Worm (Caenorhabditis elegans): Measurements from ENCODE around the gene exos-8.

The exos-8 gene

ce11 chrII:6776418-6777034, 35.0 kb downstream of the exos-8 start, which contains the start of gene ssup-72 (continued):
- TF ChIP-seq aha-1 (tag; optimal IDR thresholded peaks at IDR 0.05) (no peak), fos-1 (tag; optimal IDR thresholded peaks at IDR 0.05) (no peak), lin-39 (tag; optimal IDR thresholded peaks at IDR 0.05) (no peak), snpc-4 (tag; optimal IDR thresholded peaks at IDR 0.05) (peak; percentile 41), nhr-77 (tag; optimal IDR thresholded peaks at IDR 0.05) (peak; percentile 15), efl-3 (GFP tag; optimal IDR thresholded peaks at IDR 0.05) (peak; percentile 6), pax-3 (tag; optimal IDR thresholded peaks at IDR 0.05) (peak; percentile 85), ztf-4 (tag; optimal IDR thresholded peaks at IDR 0.05) (peak; percentile 60), mep-1 (tag; optimal IDR thresholded peaks at IDR 0.05) (peak; percentile 84), snu-23 (GFP tag; optimal IDR thresholded peaks at IDR 0.05) (peak; percentile 84), ama-1 (optimal IDR thresholded peaks at IDR 0.05) (no peak), zag-1 (tag; optimal IDR thresholded peaks at IDR 0.05) (no peak), nhr-237 (tag; optimal IDR thresholded peaks at IDR 0.05) (no peak)

ce11 chrII:6779104-6779503, 37.6 kb downstream of the exos-8 start, which contains the start of gene T13C2.7:
Gene T13C2.7 (plus strand): TSS chrII:6779404.
- no peak for TF ChIP-seq dsc-1 (tag; optimal IDR thresholded peaks at IDR 0.05)
- TF ChIP-seq nhr-71 (tag; optimal IDR thresholded peaks at IDR 0.05): peak; percentile 14
- no peak for TF ChIP-seq irx-1 (tag; optimal IDR thresholded peaks at IDR 0.05)
- TF ChIP-seq fkh-8 (tag; optimal IDR thresholded peaks at IDR 0.05): peak; percentile 76
- TF ChIP-seq efl-1 (optimal IDR thresholded peaks at IDR 0.05): no peak
- peak in 1 of 2 experiments; percentile 24 for TF ChIP-seq efl-1 (GFP tag; optimal IDR thresholded peaks at IDR 0.05 in 1 of 2)
- no peak for TF ChIP-seq vab-15 (tag; optimal IDR thresholded peaks at IDR 0.05)
- no peak for TF ChIP-seq nhr-28 (tag; optimal IDR thresholded peaks at IDR 0.05)

- TF ChIP-seq pqm-1 (tag; optimal IDR thresholded peaks at IDR 0.05) (peak; percentile 64), elt-2 (tag; optimal IDR thresholded peaks at IDR 0.05) (peak; percentile 81), C16A3.4 (tag; optimal IDR thresholded peaks at IDR 0.05) (no peak), ceh-63 (GFP tag; optimal IDR thresholded peaks at IDR 0.05) (no peak)
Measured at ce11 chrII:6781231-6781630, 39.7 kb downstream of the exos-8 start.

ce11 chrII:6781983-6782382, 40.5 kb downstream of the exos-8 start:
- no peak for TF ChIP-seq ceh-88 (GFP tag; IDR thresholded peaks at IDR 0.05)
- TF ChIP-seq nhr-237 (tag; optimal IDR thresholded peaks at IDR 0.05): no peak
- no peak for TF ChIP-seq lin-14 (GFP tag; optimal IDR thresholded peaks at IDR 0.05)
- no peak for TF ChIP-seq lsy-2 (tag; optimal IDR thresholded peaks at IDR 0.05)
- no peak for TF ChIP-seq pag-3 (tag; optimal IDR thresholded peaks at IDR 0.05; ENCODE audit: borderline replicate concordance, insufficient read depth)
- no peak for TF ChIP-seq snu-23 (GFP tag; optimal IDR thresholded peaks at IDR 0.05)
- TF ChIP-seq F16B12.6 (tag; optimal IDR thresholded peaks at IDR 0.05): no peak
- no peak for TF ChIP-seq alr-1 (tag; optimal IDR thresholded peaks at IDR 0.05; ENCODE audit: borderline replicate concordance)
- TF ChIP-seq nhr-47 (tag; optimal IDR thresholded peaks at IDR 0.05): no peak
- TF ChIP-seq ceh-82 (tag; optimal IDR thresholded peaks at IDR 0.05): no peak
- no peak for TF ChIP-seq nhr-84 (tag; optimal IDR thresholded peaks at IDR 0.05)
- TF ChIP-seq hlh-4 (tag; optimal IDR thresholded peaks at IDR 0.05): no peak
- no peak for TF ChIP-seq fkh-4 (tag; optimal IDR thresholded peaks at IDR 0.05; ENCODE audit: borderline replicate concordance)
- TF ChIP-seq nhr-76 (tag; optimal IDR thresholded peaks at IDR 0.05): no peak
- no peak for TF ChIP-seq C04F5.9 (tag; optimal IDR thresholded peaks at IDR 0.05)
- TF ChIP-seq elt-3 (tag; optimal IDR thresholded peaks at IDR 0.05): no peak
- TF ChIP-seq sup-37 (GFP tag; optimal IDR thresholded peaks at IDR 0.05): no peak
- no peak for TF ChIP-seq nhr-20 (tag; optimal IDR thresholded peaks at IDR 0.05)
- TF ChIP-seq mdl-1 (tag; optimal IDR thresholded peaks at IDR 0.05): no peak
- TF ChIP-seq ceh-90 (tag; optimal IDR thresholded peaks at IDR 0.05): no peak

All from whole organism, L1 larva.